Worm (Caenorhabditis elegans): ENCODE measurements around the gene rha-1.

ce11 chrII:8911929-8912328, 28.5 kb upstream of the rha-1 start, which contains the start of gene B0457.4:
- TF ChIP-seq lsy-2 (tag; optimal IDR thresholded peaks at IDR 0.05) (no peak), ztf-11 (tag; optimal IDR thresholded peaks at IDR 0.05) (no peak)

Data from whole organism, mixed stage, embryonic.